Fruit fly (Drosophila melanogaster) whole organism, embryonic: ENCODE results near the gene betaTub65B.

ENCODE experiments used
- Atf6 ChIP-seq: fragments of 200-800 bp; sonication (Bioruptor generic); IDR thresholded peaks from 2 replicates; pipeline ENCODE4 v1.3.6; 2022; ENCODE audit warnings: missing biosample characterization, missing genetic modification characterization
- CG10321 ChIP-seq: fragments of 200-800 bp; sonication (Bioruptor generic); IDR thresholded peaks from 2 replicates; pipeline ENCODE4 v1.3.6; 2022; ENCODE audit warnings: missing biosample characterization, missing genetic modification characterization
- CG11247 ChIP-seq: fragments of 200-800 bp; sonication (Bioruptor generic); IDR thresholded peaks from 2 replicates; pipeline ENCODE4 v1.3.6; 2022; ENCODE audit warnings: missing biosample characterization, missing genetic modification characterization
- CG11504 ChIP-seq: fragments of 200-800 bp; sonication (Bioruptor generic); optimal IDR thresholded peaks from 3 replicates; lab custom pipeline; 2019; ENCODE audit warnings: missing biosample characterization, mild to moderate bottlenecking, missing genetic modification characterization, moderate library complexity
- CG12104 ChIP-seq: fragments of 200-800 bp; sonication (Bioruptor generic); optimal IDR thresholded peaks from 3 replicates; lab custom pipeline; 2016; ENCODE audit warnings: missing biosample characterization, missing genetic modification characterization
- CG12659 ChIP-seq: fragments of 200-800 bp; sonication (Bioruptor generic); optimal IDR thresholded peaks from 3 replicates; lab custom pipeline; 2017; ENCODE audit warnings: mild to moderate bottlenecking, missing biosample characterization, missing genetic modification reagents, missing genetic modification characterization
- CG14050 ChIP-seq: fragments of 200-800 bp; sonication (Bioruptor generic); IDR thresholded peaks from 3 replicates; pipeline ENCODE4 v1.3.6; 2022; ENCODE audit warnings: missing biosample characterization, missing genetic modification characterization
- CG15479 ChIP-seq: fragments of 200-800 bp; sonication (Bioruptor generic); optimal IDR thresholded peaks from 3 replicates; lab custom pipeline; 2019; ENCODE audit warnings: missing biosample characterization, mild to moderate bottlenecking, missing genetic modification characterization, moderate library complexity
- CG15601 ChIP-seq: fragments of 200-800 bp; sonication (Bioruptor generic); optimal IDR thresholded peaks from 3 replicates; lab custom pipeline; 2019; ENCODE audit warnings: missing biosample characterization, mild to moderate bottlenecking, missing genetic modification characterization, moderate library complexity
- CG17802 ChIP-seq: fragments of 200-800 bp; sonication (Bioruptor generic); optimal IDR thresholded peaks from 2 replicates; lab custom pipeline; 2018; ENCODE audit warnings: missing biosample characterization, mild to moderate bottlenecking, missing genetic modification characterization, moderate library complexity
- CG18011 ChIP-seq: fragments of 200-800 bp; sonication (Bioruptor generic); optimal IDR thresholded peaks from 2 replicates; lab custom pipeline; 2017; ENCODE audit warnings: missing biosample characterization, missing genetic modification characterization, mild to moderate bottlenecking, moderate library complexity, missing genotype
- CG34224 ChIP-seq: fragments of 200-800 bp; sonication (Bioruptor generic); IDR thresholded peaks from 3 replicates; pipeline ENCODE4 v1.3.6; 2022; ENCODE audit warnings: missing biosample characterization, missing genetic modification characterization; ENCODE audit not compliant: partially characterized antibody
- CG3726 ChIP-seq: fragments of 200-800 bp; sonication (Bioruptor generic); IDR thresholded peaks from 3 replicates; pipeline ENCODE4, ENCODE4 v1.3.6; 2022; ENCODE audit warnings: missing biosample characterization, missing genetic modification characterization
- CG6654 ChIP-seq: fragments of 200-800 bp; sonication (Bioruptor generic); optimal IDR thresholded peaks from 2 replicates; lab custom pipeline; 2017; ENCODE audit warnings: missing biosample characterization, mild to moderate bottlenecking, missing genetic modification characterization
- CG6854 ChIP-seq: fragments of 200-800 bp; sonication (Bioruptor generic); optimal IDR thresholded peaks from 3 replicates; lab custom pipeline; 2017; ENCODE audit warnings: missing biosample characterization, mild to moderate bottlenecking, missing genetic modification characterization
- CG7745 ChIP-seq: fragments of 200-800 bp; sonication (Bioruptor generic); optimal IDR thresholded peaks from 2 replicates; lab custom pipeline; 2018; ENCODE audit warnings: missing biosample characterization, mild to moderate bottlenecking, missing genetic modification characterization, moderate library complexity
- CG7839 ChIP-seq: fragments of 200-800 bp; sonication (Bioruptor generic); optimal IDR thresholded peaks from 3 replicates; lab custom pipeline; 2018; ENCODE audit warnings: missing biosample characterization, mild to moderate bottlenecking, missing genetic modification characterization, moderate library complexity
- CG8359 ChIP-seq: fragments of 200-800 bp; sonication (Bioruptor generic); optimal IDR thresholded peaks from 2 replicates; lab custom pipeline; 2017; ENCODE audit warnings: missing biosample characterization, mild to moderate bottlenecking, missing genetic modification characterization, borderline replicate concordance
- CG9817 ChIP-seq: fragments of 200-800 bp; sonication (Bioruptor generic); optimal IDR thresholded peaks from 2 replicates; lab custom pipeline; 2018; ENCODE audit warnings: missing biosample characterization, mild to moderate bottlenecking, missing genetic modification characterization, moderate library complexity
- CoRest ChIP-seq: fragments of 200-800 bp; sonication (Bioruptor generic); optimal IDR thresholded peaks from 3 replicates; lab custom pipeline; 2018; ENCODE audit warnings: missing biosample characterization, mild to moderate bottlenecking, missing genetic modification characterization, moderate library complexity
- Dbx ChIP-seq: fragments of 200-800 bp; sonication (Bioruptor generic); IDR thresholded peaks from 3 replicates; pipeline ENCODE4 v1.3.6; 2022; ENCODE audit warnings: missing biosample characterization, missing genetic modification characterization
- Dfd ChIP-seq, 2 experiments: fragments of >200 bp; optimal IDR thresholded peaks; 2 replicates each; lab custom pipeline; 2017; ENCODE audit warnings: missing biosample characterization in 2 of 2, missing genetic modification characterization in 2 of 2
- Doc3 ChIP-seq: fragments of 200-800 bp; sonication (Bioruptor generic); IDR thresholded peaks from 3 replicates; pipeline ENCODE4 v1.3.6; 2022; ENCODE audit warnings: missing biosample characterization, missing genetic modification characterization; ENCODE audit not compliant: partially characterized antibody
- Dp ChIP-seq: fragments of 200-800 bp; sonication (Bioruptor generic); optimal IDR thresholded peaks from 2 replicates; lab custom pipeline; 2018; ENCODE audit warnings: missing biosample characterization, mild to moderate bottlenecking, missing genetic modification characterization, moderate library complexity
- H2.0 ChIP-seq: fragments of 200-800 bp; sonication (Bioruptor generic); IDR thresholded peaks from 2 replicates; pipeline ENCODE4 v1.3.6; 2022; ENCODE audit warnings: missing biosample characterization, missing genetic modification characterization
- Hey ChIP-seq: fragments of 200-800 bp; sonication (Bioruptor generic); optimal IDR thresholded peaks from 3 replicates; lab custom pipeline; 2018; ENCODE audit warnings: missing biosample characterization, mild to moderate bottlenecking, missing genetic modification characterization
- NFAT ChIP-seq: fragments of 200-800 bp; sonication (Bioruptor generic); IDR thresholded peaks from 2 replicates; pipeline ENCODE4 v1.3.6; 2022; ENCODE audit warnings: missing biosample characterization, missing genetic modification characterization
- Nf-YA ChIP-seq: fragments of 200-800 bp; sonication (Bioruptor generic); IDR thresholded peaks from 2 replicates; pipeline ENCODE4 v1.3.6; 2022; ENCODE audit warnings: missing biosample characterization, missing genetic modification characterization
- Oaz ChIP-seq: fragments of 200-800 bp; sonication (Bioruptor generic); IDR thresholded peaks from 2 replicates; pipeline ENCODE4 v1.3.6; 2022; ENCODE audit warnings: missing biosample characterization, missing genetic modification characterization
- Ravus ChIP-seq: fragments of 200-800 bp; sonication (Bioruptor generic); IDR thresholded peaks from 2 replicates; pipeline ENCODE4 v1.3.6; 2022; ENCODE audit warnings: missing biosample characterization, missing genetic modification characterization
- Xbp1 ChIP-seq: fragments of 200-800 bp; sonication (Bioruptor generic); optimal IDR thresholded peaks from 3 replicates; lab custom pipeline; 2016; ENCODE audit warnings: missing biosample characterization, mild to moderate bottlenecking, missing genetic modification characterization
- Xrp1 ChIP-seq: fragments of 200-800 bp; sonication (Bioruptor generic); IDR thresholded peaks from 2 replicates; pipeline ENCODE4 v1.3.6; 2022; ENCODE audit warnings: missing biosample characterization, missing genetic modification characterization
- YL-1 ChIP-seq: fragments of 200-800 bp; sonication (Bioruptor generic); optimal IDR thresholded peaks from 3 replicates; lab custom pipeline; 2017; ENCODE audit warnings: missing biosample characterization, mild to moderate bottlenecking, missing genetic modification characterization
- ac ChIP-seq: fragments of 200-800 bp; sonication (Bioruptor generic); optimal IDR thresholded peaks from 3 replicates; lab custom pipeline; 2017; ENCODE audit warnings: missing biosample characterization, mild to moderate bottlenecking, missing genetic modification characterization
- ase ChIP-seq: fragments of 200-800 bp; sonication (Bioruptor generic); IDR thresholded peaks from 3 replicates; pipeline ENCODE4 v1.3.6; 2022; ENCODE audit warnings: missing biosample characterization, missing genetic modification characterization
- bowl ChIP-seq: fragments of 200-800 bp; sonication (Bioruptor generic); IDR thresholded peaks from 2 replicates; pipeline ENCODE4 v1.3.6; 2022; ENCODE audit warnings: missing biosample characterization, missing genetic modification characterization
- cad ChIP-seq: fragments of >200 bp; optimal IDR thresholded peaks from 2 replicates; lab custom pipeline; 2017; ENCODE audit warnings: missing biosample characterization, missing genetic modification characterization
- da ChIP-seq: fragments of 200-800 bp; sonication (Bioruptor generic); optimal IDR thresholded peaks from 2 replicates; lab custom pipeline; 2016; ENCODE audit warnings: missing biosample characterization, missing genetic modification characterization
- eve ChIP-seq, 2 experiments: fragments of >200 bp; optimal IDR thresholded peaks; 2 replicates each; lab custom pipeline; 2017; ENCODE audit warnings: missing biosample characterization in 2 of 2, missing genetic modification characterization in 2 of 2
- gro ChIP-seq: fragments of 200-800 bp; sonication (Bioruptor generic); optimal IDR thresholded peaks from 2 replicates; lab custom pipeline; 2016; ENCODE audit warnings: missing biosample characterization, missing genetic modification characterization
- hbn ChIP-seq: fragments of 200-800 bp; sonication (Bioruptor generic); IDR thresholded peaks from 2 replicates; pipeline ENCODE4 v1.3.6; 2022; ENCODE audit warnings: missing biosample characterization, missing genetic modification characterization; ENCODE audit not compliant: partially characterized antibody
- her ChIP-seq: fragments of 200-800 bp; sonication (Bioruptor generic); optimal IDR thresholded peaks from 2 replicates; lab custom pipeline; 2016; ENCODE audit warnings: missing biosample characterization, missing genetic modification characterization
- pfk ChIP-seq: fragments of 200-800 bp; sonication (Bioruptor generic); optimal IDR thresholded peaks from 2 replicates; lab custom pipeline; 2018; ENCODE audit warnings: missing biosample characterization, mild to moderate bottlenecking, missing genetic modification characterization, moderate library complexity
- sens ChIP-seq: fragments of 200-800 bp; sonication (Bioruptor generic); peaks from one replicate; lab custom pipeline; 2016; ENCODE audit warnings: missing biosample characterization, missing genetic modification characterization
- sqz ChIP-seq: fragments of 200-800 bp; sonication (Bioruptor generic); optimal IDR thresholded peaks from 3 replicates; lab custom pipeline; 2018; ENCODE audit warnings: missing biosample characterization, mild to moderate bottlenecking, missing genetic modification characterization
- tll ChIP-seq, 2 experiments: fragments of 200-800 bp in 1 of 2; fragments of >200 bp in 1 of 2; sonication (Bioruptor generic) in 1 of 2; optimal IDR thresholded peaks; 2 replicates each; lab custom pipeline; 2017 to 2019; ENCODE audit warnings: missing biosample characterization in 2 of 2, missing genetic modification characterization in 2 of 2, mild to moderate bottlenecking in 1 of 2, moderate library complexity in 1 of 2
- trem ChIP-seq: fragments of 200-800 bp; optimal IDR thresholded peaks from 3 replicates; lab custom pipeline; 2019; ENCODE audit warnings: missing biosample characterization, mild to moderate bottlenecking, missing genetic modification characterization, moderate library complexity
- unpg ChIP-seq: fragments of 200-800 bp; sonication (Bioruptor generic); optimal IDR thresholded peaks from 3 replicates; lab custom pipeline; 2018; ENCODE audit warnings: missing biosample characterization, mild to moderate bottlenecking, missing genetic modification characterization, moderate library complexity
- wdn ChIP-seq: fragments of 200-800 bp; sonication (Bioruptor generic); IDR thresholded peaks from 2 replicates; pipeline ENCODE4 v1.3.6; 2022; ENCODE audit warnings: missing biosample characterization, missing genetic modification characterization

The betaTub65B gene

dm6 chr3L:6494928-6495806 lies 35.4 kb upstream of the betaTub65B start, which contains the start of the genes Vps8 and sfl (continued):
- TF ChIP-seq YL-1 (peak; percentile 45), CoRest (tag; lab: Kevin White, UChicago) (peak; percentile 49), CG34224 (GFP tag; lab: Robert Waterston, UW) (peak; percentile 81), CG15479 (GFP tag; lab: Kevin White, UChicago) (no peak), Doc3 (GFP tag; lab: Robert Waterston, UW) (peak; percentile 79), pfk (GFP tag; lab: Kevin White, UChicago) (no peak), CG7839 (tag; lab: Kevin White, UChicago) (peak; percentile 7), cad (GFP tag; lab: Kevin White, UChicago) (no peak), CG8359 (GFP tag; lab: Kevin White, UChicago) (no peak), her (GFP tag; lab: Kevin White, UChicago) (peak; percentile 15), CG12104 (peak; percentile 43), CG14050 (no peak), Xbp1 (GFP tag; lab: Kevin White, UChicago) (peak; percentile 15), gro (GFP tag; lab: Kevin White, UChicago) (peak; percentile 18), bowl (GFP tag; lab: Robert Waterston, UW) (no peak), eve (GFP tag; optimal IDR thresholded peaks at IDR 0.05; lab: Kevin White, UChicago) (no peak), CG6654 (GFP tag; lab: Kevin White, UChicago) (no peak), CG18011 (GFP tag; lab: Kevin White, UChicago) (no peak), H2.0 (GFP tag; lab: Robert Waterston, UW) (no peak), Atf6 (GFP tag; lab: Robert Waterston, UW) (no peak), ase (GFP tag; lab: Robert Waterston, UW) (no peak), Xrp1 (no peak), wdn (no peak), CG17802 (tag; lab: Kevin White, UChicago) (no peak), CG11504 (peak; percentile 39), trem (peak; percentile 98), Oaz (GFP tag; lab: Robert Waterston, UW) (no peak), hbn (GFP tag; lab: Robert Waterston, UW) (peak; percentile 68; the same call in 1 of the 2 replicates), sens (GFP tag; lab: Kevin White, UChicago) (peak; percentile 88), Dfd (GFP tag; optimal IDR thresholded peaks at IDR 0.05; lab: Kevin White, UChicago) (no peak), CG15601 (tag; lab: Kevin White, UChicago) (peak; percentile 4), CG10321 (GFP tag; lab: Robert Waterston, UW) (no peak), CG6854 (GFP tag; lab: Kevin White, UChicago) (no peak), unpg (GFP tag; lab: Kevin White, UChicago) (no peak), Ravus (GFP tag; lab: Robert Waterston, UW) (no peak), da (GFP tag; lab: Kevin White, UChicago) (no peak), NFAT (GFP tag; lab: Robert Waterston, UW) (peak; percentile 46; the same call in 1 of the 2 replicates), sqz (GFP tag; lab: Kevin White, UChicago) (no peak), Dbx (GFP tag; lab: Robert Waterston, UW) (no peak), Hey (tag; lab: Kevin White, UChicago) (no peak), Dp (peak; percentile 32), CG7745 (tag; lab: Kevin White, UChicago) (no peak), tll (GFP tag; optimal IDR thresholded peaks at IDR 0.05; lab: Kevin White, UChicago) (peak in 1 of 2 experiments; percentile 20), CG12659 (GFP tag; lab: Kevin White, UChicago) (peak; percentile 69), CG9817 (no peak), Nf-YA (GFP tag; lab: Robert Waterston, UW) (no peak), CG11247 (no peak), CG3726 (GFP tag; lab: Robert Waterston, UW) (no peak), ac (GFP tag; lab: Kevin White, UChicago) (no peak)
